Fruit fly (Drosophila melanogaster) whole organism, embryonic: ENCODE results near the gene beag.
A peak's percentile ranks its signal among the peaks of the same experiment; 100 is the strongest.

ENCODE experiments used
- Abd-B ChIP-seq: fragments of 200-800 bp; sonication (Bioruptor generic); optimal IDR thresholded peaks from 2 replicates; lab custom pipeline; 2018; ENCODE audit warnings: missing biosample characterization, mild to moderate bottlenecking, missing genetic modification characterization, moderate library complexity
- B-H1 ChIP-seq: fragments of 200-800 bp; sonication (Bioruptor generic); IDR thresholded peaks from 3 replicates; pipeline ENCODE4 v1.3.6; 2022; ENCODE audit warnings: missing biosample characterization, missing genetic modification characterization
- CG10366 ChIP-seq: fragments of 200-800 bp; sonication (Bioruptor generic); IDR thresholded peaks from 2 replicates; pipeline ENCODE4 v1.3.6; 2022; ENCODE audit warnings: missing biosample characterization, missing genetic modification characterization
- CG11247 ChIP-seq: fragments of 200-800 bp; sonication (Bioruptor generic); IDR thresholded peaks from 2 replicates; pipeline ENCODE4 v1.3.6; 2022; ENCODE audit warnings: missing biosample characterization, missing genetic modification characterization
- CG11560 ChIP-seq: fragments of 200-800 bp; sonication (Bioruptor generic); IDR thresholded peaks from 3 replicates; pipeline ENCODE4 v1.3.6; 2022; ENCODE audit warnings: missing biosample characterization, missing genetic modification characterization
- CG12219 ChIP-seq: fragments of 200-800 bp; sonication (Bioruptor generic); optimal IDR thresholded peaks from 3 replicates; lab custom pipeline; 2018; ENCODE audit warnings: missing biosample characterization, mild to moderate bottlenecking, missing genetic modification characterization
- CG12299 ChIP-seq: fragments of 200-800 bp; sonication (Bioruptor generic); optimal IDR thresholded peaks from 2 replicates; lab custom pipeline; 2018; ENCODE audit warnings: missing biosample characterization, mild to moderate bottlenecking, missing genetic modification characterization
- CG1529 ChIP-seq: fragments of 200-800 bp; sonication (Bioruptor generic); optimal IDR thresholded peaks from 3 replicates; lab custom pipeline; 2018; ENCODE audit warnings: missing biosample characterization, missing genetic modification characterization
- CG1647 ChIP-seq: fragments of 200-800 bp; sonication (Bioruptor generic); optimal IDR thresholded peaks from 3 replicates; lab custom pipeline; 2016; ENCODE audit warnings: missing biosample characterization, missing genetic modification characterization
- CG16815 ChIP-seq: fragments of 200-800 bp; sonication (Bioruptor generic); optimal IDR thresholded peaks from 3 replicates; lab custom pipeline; 2017; ENCODE audit warnings: missing biosample characterization, mild to moderate bottlenecking, missing genetic modification characterization
- CG18262 ChIP-seq: fragments of 200-800 bp; optimal IDR thresholded peaks from 3 replicates; lab custom pipeline; 2019; ENCODE audit warnings: missing biosample characterization, mild to moderate bottlenecking, missing genetic modification characterization, moderate library complexity
- CG18599 ChIP-seq: fragments of 200-800 bp; sonication (Bioruptor generic); optimal IDR thresholded peaks from 3 replicates; lab custom pipeline; 2017; ENCODE audit warnings: missing biosample characterization, missing genetic modification characterization, mild to moderate bottlenecking, moderate library complexity, missing genetic modification reagents
- CG7357 ChIP-seq: fragments of 200-800 bp; sonication (Bioruptor generic); IDR thresholded peaks from 3 replicates; pipeline ENCODE4 v1.3.6; 2022; ENCODE audit warnings: missing biosample characterization, missing genetic modification characterization
- CG9727 ChIP-seq: fragments of 200-800 bp; sonication (Bioruptor generic); optimal IDR thresholded peaks from 3 replicates; lab custom pipeline; 2017; ENCODE audit warnings: missing biosample characterization, mild to moderate bottlenecking, missing genetic modification characterization
- CG9817 ChIP-seq: fragments of 200-800 bp; sonication (Bioruptor generic); optimal IDR thresholded peaks from 2 replicates; lab custom pipeline; 2018; ENCODE audit warnings: missing biosample characterization, mild to moderate bottlenecking, missing genetic modification characterization, moderate library complexity
- Chrac-16 ChIP-seq: fragments of 200-800 bp; sonication (Bioruptor generic); optimal IDR thresholded peaks from 3 replicates; lab custom pipeline; 2016; ENCODE audit warnings: missing biosample characterization, missing genetic modification characterization
- D ChIP-seq, 2 experiments: fragments of 200-800 bp in 1 of 2; fragments of >200 bp in 1 of 2; sonication (Bioruptor generic) in 1 of 2; optimal IDR thresholded peaks; 2 replicates in 1 of 2; 3 replicates in 1 of 2; lab custom pipeline; 2017; ENCODE audit warnings: mild to moderate bottlenecking in 1 of 2, missing biosample characterization in 1 of 2, missing genetic modification characterization in 1 of 2, missing genetic modification reagents in 1 of 2
- Dip3 ChIP-seq: fragments of 200-800 bp; sonication (Bioruptor generic); optimal IDR thresholded peaks from 3 replicates; lab custom pipeline; 2016; ENCODE audit warnings: missing biosample characterization, missing genetic modification characterization
- ERR ChIP-seq: fragments of 200-800 bp; sonication (Bioruptor generic); optimal IDR thresholded peaks from 2 replicates; lab custom pipeline; 2016; ENCODE audit warnings: missing biosample characterization, missing genetic modification characterization
- HLHmδ ChIP-seq: fragments of 200-800 bp; sonication (Bioruptor generic); optimal IDR thresholded peaks from 2 replicates; lab custom pipeline; 2018; ENCODE audit warnings: missing biosample characterization, mild to moderate bottlenecking, missing genetic modification characterization, moderate library complexity
- Hr39 ChIP-seq: fragments of >200 bp; optimal IDR thresholded peaks from 2 replicates; lab custom pipeline; 2017
- Hsf ChIP-seq: fragments of 200-800 bp; sonication (Bioruptor generic); optimal IDR thresholded peaks from 3 replicates; lab custom pipeline; 2016; ENCODE audit warnings: missing biosample characterization, missing genetic modification characterization
- Lhr ChIP-seq: fragments of 200-800 bp; sonication (Bioruptor generic); optimal IDR thresholded peaks from 3 replicates; lab custom pipeline; 2017; ENCODE audit warnings: mild to moderate bottlenecking, missing biosample characterization, missing genetic modification reagents, missing genetic modification characterization
- Mrtf ChIP-seq: fragments of 200-800 bp; sonication (Bioruptor generic); IDR thresholded peaks from 3 replicates; pipeline ENCODE4 v1.3.6; 2022; ENCODE audit warnings: missing biosample characterization, missing genetic modification characterization
- Myb ChIP-seq: fragments of 200-800 bp; sonication (Bioruptor generic); optimal IDR thresholded peaks from 2 replicates; lab custom pipeline; 2016; ENCODE audit warnings: missing biosample characterization, missing genetic modification characterization
- NK7.1 ChIP-seq: fragments of 200-800 bp; sonication (Bioruptor generic); optimal IDR thresholded peaks from 3 replicates; lab custom pipeline; 2016; ENCODE audit warnings: missing biosample characterization, missing genetic modification characterization
- Nf-YA ChIP-seq: fragments of 200-800 bp; sonication (Bioruptor generic); IDR thresholded peaks from 2 replicates; pipeline ENCODE4 v1.3.6; 2022; ENCODE audit warnings: missing biosample characterization, missing genetic modification characterization
- Pdp1 ChIP-seq, 2 experiments: fragments of 200-800 bp; sonication (Bioruptor generic); optimal IDR thresholded peaks; 3 replicates each; lab custom pipeline; 2016; ENCODE audit warnings: missing biosample characterization in 2 of 2, missing genetic modification characterization in 2 of 2, mild to moderate bottlenecking in 1 of 2, moderate library complexity in 1 of 2
- Sox100B ChIP-seq: fragments of 200-800 bp; sonication (Bioruptor generic); optimal IDR thresholded peaks from 3 replicates; lab custom pipeline; 2018; ENCODE audit warnings: missing biosample characterization, mild to moderate bottlenecking, missing genetic modification characterization
- Sox102F ChIP-seq: fragments of 200-800 bp; sonication (Bioruptor generic); optimal IDR thresholded peaks from 2 replicates; lab custom pipeline; 2018; ENCODE audit warnings: missing biosample characterization, mild to moderate bottlenecking, missing genetic modification characterization, moderate library complexity
- Taf1 ChIP-seq: fragments of 200-800 bp; sonication (Bioruptor generic); IDR thresholded peaks from 2 replicates; pipeline ENCODE4 v1.3.6; 2022; ENCODE audit warnings: missing biosample characterization, missing genetic modification characterization
- az2 ChIP-seq: fragments of 200-800 bp; sonication (Bioruptor generic); optimal IDR thresholded peaks from 3 replicates; lab custom pipeline; 2016; ENCODE audit warnings: missing biosample characterization, missing genetic modification characterization
- cwo ChIP-seq: fragments of 200-800 bp; sonication (Bioruptor generic); optimal IDR thresholded peaks from 3 replicates; lab custom pipeline; 2017; ENCODE audit warnings: missing biosample characterization, missing genetic modification characterization, mild to moderate bottlenecking, moderate library complexity, missing genetic modification reagents
- disco-r ChIP-seq: fragments of 200-800 bp; sonication (Bioruptor generic); optimal IDR thresholded peaks from 2 replicates; lab custom pipeline; 2016; ENCODE audit warnings: missing biosample characterization, missing genetic modification characterization
- dysf ChIP-seq: fragments of 200-800 bp; sonication (Bioruptor generic); IDR thresholded peaks from 3 replicates; pipeline ENCODE4 v1.3.6; 2022; ENCODE audit warnings: missing biosample characterization, missing genetic modification characterization
- en ChIP-seq: fragments of 200-800 bp; sonication (Bioruptor generic); optimal IDR thresholded peaks from 2 replicates; lab custom pipeline; 2016; ENCODE audit warnings: missing biosample characterization, missing genetic modification characterization
- fu2 ChIP-seq: fragments of 200-800 bp; sonication (Bioruptor generic); optimal IDR thresholded peaks from 2 replicates; lab custom pipeline; 2016; ENCODE audit warnings: missing biosample characterization, missing genetic modification characterization
- gem ChIP-seq: fragments of 200-800 bp; sonication (Bioruptor generic); optimal IDR thresholded peaks from 2 replicates; lab custom pipeline; 2019; ENCODE audit warnings: missing biosample characterization, mild to moderate bottlenecking, missing genetic modification characterization, moderate library complexity
- gt ChIP-seq: fragments of 200-800 bp; sonication (Bioruptor generic); IDR thresholded peaks from 2 replicates; pipeline ENCODE4 v1.3.6; 2022; ENCODE audit warnings: missing biosample characterization, missing genetic modification characterization
- h ChIP-seq: fragments of >200 bp; optimal IDR thresholded peaks from 2 replicates; lab custom pipeline; 2017
- kay ChIP-seq: fragments of 200-800 bp; sonication (Bioruptor generic); optimal IDR thresholded peaks from 2 replicates; lab custom pipeline; 2016; ENCODE audit warnings: missing biosample characterization, missing genetic modification characterization
- ken ChIP-seq: fragments of 200-800 bp; sonication (Bioruptor generic); IDR thresholded peaks from 3 replicates; pipeline ENCODE4 v1.3.6; 2022; ENCODE audit warnings: missing biosample characterization, missing genetic modification characterization
- pan ChIP-seq, 4 experiments: fragments of >200 bp in 3 of 4; fragments of 200-800 bp in 1 of 4; sonication (Bioruptor generic) in 1 of 4; optimal IDR thresholded peaks in 3 of 4; IDR thresholded peaks in 1 of 4; 2 replicates each; pipeline versions ENCODE4 v1.3.6 to Lab custom; 2017 to 2022; ENCODE audit warnings: missing biosample characterization in 2 of 4, missing genetic modification characterization in 2 of 4, mixed read lengths in 1 of 4
- psq ChIP-seq: fragments of 200-800 bp; sonication (Bioruptor generic); optimal IDR thresholded peaks from 2 replicates; lab custom pipeline; 2017; ENCODE audit warnings: missing biosample characterization, missing genetic modification characterization
- sim ChIP-seq: fragments of 200-800 bp; sonication (Bioruptor generic); IDR thresholded peaks from 2 replicates; pipeline ENCODE4 v1.3.6; 2022; ENCODE audit warnings: missing biosample characterization, missing genetic modification characterization
- sima ChIP-seq: fragments of 200-800 bp; sonication (Bioruptor generic); optimal IDR thresholded peaks from 2 replicates; lab custom pipeline; 2016; ENCODE audit warnings: missing biosample characterization, missing genetic modification characterization
- sisA ChIP-seq: fragments of 200-800 bp; sonication (Bioruptor generic); IDR thresholded peaks from 2 replicates; pipeline ENCODE4 v1.3.6; 2022; ENCODE audit warnings: missing biosample characterization, missing genetic modification characterization
- sqz ChIP-seq: fragments of 200-800 bp; sonication (Bioruptor generic); optimal IDR thresholded peaks from 3 replicates; lab custom pipeline; 2018; ENCODE audit warnings: missing biosample characterization, mild to moderate bottlenecking, missing genetic modification characterization
- ssp ChIP-seq: fragments of 200-800 bp; sonication (Bioruptor generic); IDR thresholded peaks from 2 replicates; pipeline ENCODE4 v1.3.6; 2022; ENCODE audit warnings: missing biosample characterization, missing genetic modification characterization
- tin ChIP-seq: fragments of 200-800 bp; sonication (Bioruptor generic); optimal IDR thresholded peaks from 3 replicates; lab custom pipeline; 2016; ENCODE audit warnings: missing biosample characterization, missing genetic modification characterization
- usp ChIP-seq: fragments of >200 bp; optimal IDR thresholded peaks from 2 replicates; lab custom pipeline; 2017; ENCODE audit warnings: missing biosample characterization, missing genetic modification characterization

Gene beag

DNA sequence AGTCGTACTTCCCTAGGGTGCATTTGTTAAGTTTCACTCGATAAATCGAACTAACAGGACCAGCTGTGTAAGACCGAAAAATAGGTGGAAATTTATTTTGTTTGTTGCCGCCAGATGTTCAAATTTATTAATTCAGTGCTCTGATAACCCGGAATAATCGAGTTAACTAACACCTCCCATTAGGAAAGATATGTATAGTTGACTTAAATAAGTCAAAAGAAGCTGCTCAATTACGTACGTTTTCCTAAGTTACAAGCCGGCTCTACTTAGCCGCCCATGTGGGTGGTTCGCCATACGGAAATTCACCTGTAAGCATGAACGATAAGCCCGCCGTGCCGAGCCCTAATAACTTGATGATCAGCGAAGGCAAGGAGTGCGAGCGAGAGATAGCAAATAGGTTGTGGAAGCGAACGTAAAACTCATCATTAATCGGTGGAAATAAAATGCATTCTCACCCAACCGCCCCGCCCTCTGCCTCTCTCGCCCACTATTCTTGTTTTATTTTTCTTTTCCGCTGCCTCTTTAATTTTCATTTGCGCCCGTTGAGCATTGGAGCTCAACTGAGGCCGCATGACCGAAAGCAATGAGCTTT lies 10.9 kb downstream of the beag start (continued):
- peak; percentile 59 for TF ChIP-seq CG18599 (GFP tag; lab: Kevin White, UChicago)
- TF ChIP-seq cwo: peak; percentile 38
- no peak for TF ChIP-seq CG12299
- TF ChIP-seq CG11247: no peak
- TF ChIP-seq B-H1 (GFP tag; lab: Robert Waterston, UW): no peak
- TF ChIP-seq ken (GFP tag; lab: Robert Waterston, UW): no peak
- no peak for TF ChIP-seq sim (GFP tag; lab: Robert Waterston, UW)
- TF ChIP-seq fu2 (GFP tag; lab: Kevin White, UChicago): peak; percentile 40
- TF ChIP-seq HLHmδ (GFP tag; lab: Kevin White, UChicago): no peak
- TF ChIP-seq CG9727 (GFP tag; lab: Kevin White, UChicago): peak; percentile 8
- no peak for TF ChIP-seq Nf-YA (GFP tag; lab: Robert Waterston, UW)
- TF ChIP-seq NK7.1 (GFP tag; lab: Kevin White, UChicago): no peak
- no peak for TF ChIP-seq Mrtf (GFP tag; lab: Robert Waterston, UW)
- TF ChIP-seq CG18262: peak; percentile 66
- TF ChIP-seq ssp: no peak
- TF ChIP-seq pan (optimal IDR thresholded peaks at IDR 0.05; lab: Kevin White, UChicago): no peak
- no peak for TF ChIP-seq pan (GFP tag; optimal IDR thresholded peaks at IDR 0.05 in 1 of 2, IDR thresholded peaks at IDR 0.05 in 1 of 2)
- no peak for TF ChIP-seq sima (GFP tag; lab: Kevin White, UChicago)
- TF ChIP-seq Hsf (GFP tag; lab: Kevin White, UChicago): peak; percentile 1
- no peak for TF ChIP-seq disco-r
- TF ChIP-seq dysf (GFP tag; lab: Robert Waterston, UW): no peak
- peak; percentile 44 for TF ChIP-seq Chrac-16
- no peak for TF ChIP-seq ERR (GFP tag; lab: Kevin White, UChicago)
- no peak for TF ChIP-seq az2 (GFP tag; lab: Kevin White, UChicago)
- TF ChIP-seq CG11560: no peak
- TF ChIP-seq CG10366 (GFP tag; lab: Robert Waterston, UW): no peak
- TF ChIP-seq Abd-B (GFP tag; lab: Kevin White, UChicago): no peak
- TF ChIP-seq Lhr (GFP tag; lab: Kevin White, UChicago): no peak
- TF ChIP-seq kay (GFP tag; lab: Kevin White, UChicago): no peak
- TF ChIP-seq CG1647 (GFP tag; lab: Kevin White, UChicago): no peak
- TF ChIP-seq Myb (GFP tag; lab: Kevin White, UChicago): peak; percentile 57
- TF ChIP-seq psq (GFP tag; lab: Kevin White, UChicago): no peak
- peak; percentile 2 for TF ChIP-seq tin (GFP tag; lab: Kevin White, UChicago)
- no peak for TF ChIP-seq h (lab: Kevin White, UChicago)
- peak; percentile 69 for TF ChIP-seq Sox100B (GFP tag; lab: Kevin White, UChicago)
- no peak for TF ChIP-seq sqz (GFP tag; lab: Kevin White, UChicago)
- peak; percentile 39 for TF ChIP-seq CG16815 (GFP tag; lab: Kevin White, UChicago)
- TF ChIP-seq Hr39 (lab: Kevin White, UChicago): no peak
- TF ChIP-seq Sox102F (GFP tag; lab: Kevin White, UChicago): peak; percentile 55
- peak; percentile 27 for TF ChIP-seq CG12219
- peak in 1 of 2 experiments; percentile 19 for TF ChIP-seq Pdp1 (GFP tag; optimal IDR thresholded peaks at IDR 0.05; lab: Kevin White, UChicago)
- TF ChIP-seq CG1529 (GFP tag; lab: Kevin White, UChicago): peak; percentile 8
- TF ChIP-seq usp: no peak
- TF ChIP-seq CG7357 (GFP tag; lab: Robert Waterston, UW): 0 out of 3 replicates have a peak, but pooled peaks have one; percentile 21
- peak; percentile 38 for TF ChIP-seq CG9817 (tag; lab: Kevin White, UChicago)
- TF ChIP-seq Taf1 (GFP tag; lab: Robert Waterston, UW): no peak
- no peak for TF ChIP-seq sisA (GFP tag; lab: Robert Waterston, UW)
- no peak for TF ChIP-seq en (GFP tag; lab: Kevin White, UChicago)
- peak; percentile 67 for TF ChIP-seq gem (tag; lab: Kevin White, UChicago)
- no peak for TF ChIP-seq gt (GFP tag; lab: Robert Waterston, UW)
- peak; percentile 63 for TF ChIP-seq Dip3 (GFP tag; lab: Kevin White, UChicago)
- TF ChIP-seq D (optimal IDR thresholded peaks at IDR 0.05; lab: Kevin White, UChicago): peak; percentile 36
- peak; percentile 10 for TF ChIP-seq D (GFP tag; optimal IDR thresholded peaks at IDR 0.05; lab: Kevin White, UChicago)
